Fruit fly (Drosophila melanogaster): Measurements from ENCODE around the gene CG31882.
A peak's percentile ranks its signal among the peaks of the same experiment; 100 is the strongest.

CG31882 gene

DNA sequence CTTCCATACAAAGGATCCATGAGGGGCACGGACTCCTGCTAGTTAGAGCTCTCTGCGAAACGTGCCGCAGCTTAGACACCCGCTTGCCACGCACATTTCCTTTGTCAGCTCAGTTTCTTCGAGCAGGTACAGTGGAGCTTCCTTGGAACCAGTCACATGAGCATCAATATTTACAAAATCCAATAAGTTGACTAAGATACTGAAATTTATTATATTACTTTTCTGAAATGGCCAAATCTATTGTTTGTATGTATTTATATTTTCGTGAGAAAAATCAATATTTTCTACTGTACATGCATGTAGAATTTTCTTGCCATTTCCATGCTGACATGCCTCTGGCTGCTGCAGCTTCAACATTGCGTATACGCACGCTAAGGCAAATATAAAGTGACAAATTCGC lies 37.9 kb upstream of the CG31882 start:
- no peak for TF ChIP-seq rgr (GFP tag; optimal IDR thresholded peaks at IDR 0.05)
- no peak for TF ChIP-seq sage (GFP tag; optimal IDR thresholded peaks at IDR 0.05)
- TF ChIP-seq GATAd (GFP tag; optimal IDR thresholded peaks at IDR 0.05): no peak
- no peak for TF ChIP-seq Vsx2 (GFP tag; optimal IDR thresholded peaks at IDR 0.05; ENCODE audit: partially characterized antibody)
- TF ChIP-seq Hnf4 (GFP tag; optimal IDR thresholded peaks at IDR 0.05): no peak
- no peak for TF ChIP-seq ey (GFP tag; optimal IDR thresholded peaks at IDR 0.05)

DNA sequence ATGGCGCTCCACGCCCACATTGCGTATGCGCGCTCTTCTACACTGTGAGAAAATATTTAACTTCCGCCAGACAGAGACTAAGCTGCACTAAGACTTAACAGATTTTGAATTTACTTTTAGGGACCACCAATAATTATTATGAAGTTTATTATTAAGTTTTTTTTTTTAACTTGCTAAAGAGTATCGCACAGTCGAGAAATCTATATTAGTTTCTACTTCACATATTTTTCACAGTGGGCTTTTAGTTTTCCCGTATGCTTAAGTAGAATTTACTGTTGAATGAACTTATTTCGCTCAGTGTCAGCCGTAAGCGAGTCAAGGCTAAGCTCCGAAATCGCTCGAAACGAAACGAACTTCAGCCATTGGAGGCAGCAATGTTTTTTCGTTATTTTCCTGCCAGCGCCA lies 35.4 kb upstream of the CG31882 start:
- TF ChIP-seq sv (GFP tag; optimal IDR thresholded peaks at IDR 0.05): peak; percentile 25
- TF ChIP-seq Hnf4 (GFP tag; optimal IDR thresholded peaks at IDR 0.05): no peak
- no peak for TF ChIP-seq CG32264 (GFP tag; optimal IDR thresholded peaks at IDR 0.05)
- TF ChIP-seq jim (GFP tag; optimal IDR thresholded peaks at IDR 0.05): no peak
- TF ChIP-seq CrebA (GFP tag; optimal IDR thresholded peaks at IDR 0.05; ENCODE audit: borderline replicate concordance): no peak
- no peak for TF ChIP-seq foxo (GFP tag; optimal IDR thresholded peaks at IDR 0.05)
- peak; percentile 14 for TF ChIP-seq HLH106 (tag; optimal IDR thresholded peaks at IDR 0.05)
- TF ChIP-seq psq (GFP tag; optimal IDR thresholded peaks at IDR 0.05): no peak

DNA sequence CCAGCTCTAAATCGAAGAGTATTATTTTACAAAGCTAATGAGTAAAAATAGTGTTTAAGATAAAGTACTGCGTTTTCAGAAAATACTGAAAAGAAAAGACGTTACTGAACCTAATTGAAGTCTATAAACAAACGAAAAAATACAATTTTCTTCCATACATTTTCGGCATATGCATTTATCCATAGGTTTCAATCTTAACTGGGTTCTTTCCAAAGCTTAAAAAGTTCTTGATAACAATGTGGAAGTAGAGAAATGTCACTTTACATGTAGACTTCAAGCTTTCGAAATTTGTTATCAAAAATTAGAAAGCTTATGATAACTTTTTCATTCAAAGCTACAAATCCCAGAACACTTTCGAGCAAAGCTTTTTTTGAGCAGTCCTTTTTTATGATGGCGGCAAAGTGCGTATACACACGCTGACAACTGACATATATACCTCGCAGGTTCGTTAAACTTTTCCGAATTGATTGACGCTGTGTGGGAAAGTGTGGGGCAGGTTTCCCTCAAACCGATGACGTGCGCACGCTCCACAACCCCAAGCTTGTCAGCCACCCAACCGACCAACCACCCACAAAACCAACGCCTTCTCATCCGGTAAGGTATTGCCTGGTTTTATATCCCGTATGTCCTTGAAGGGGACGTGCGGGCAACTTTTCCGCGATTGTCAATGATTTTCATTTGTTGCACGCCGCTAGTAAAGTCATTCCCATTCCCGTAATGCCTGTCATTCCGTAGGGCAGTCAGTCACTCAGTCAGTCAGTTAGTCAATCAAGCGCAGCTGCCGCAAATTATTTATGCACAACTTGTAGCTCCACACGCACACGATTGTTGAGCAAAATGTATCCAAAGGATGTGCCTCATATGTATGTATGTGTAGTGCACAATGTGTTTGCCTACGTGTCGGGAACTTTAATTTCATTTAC lies 32.4 kb upstream of the CG31882 start:
- TF ChIP-seq jim (GFP tag; optimal IDR thresholded peaks at IDR 0.05): no peak
- no peak for TF ChIP-seq dsf (GFP tag; optimal IDR thresholded peaks at IDR 0.05; ENCODE audit: borderline replicate concordance)
- no peak for TF ChIP-seq rgr (GFP tag; optimal IDR thresholded peaks at IDR 0.05)
- TF ChIP-seq Dfd (GFP tag; optimal IDR thresholded peaks at IDR 0.05): no peak

DNA sequence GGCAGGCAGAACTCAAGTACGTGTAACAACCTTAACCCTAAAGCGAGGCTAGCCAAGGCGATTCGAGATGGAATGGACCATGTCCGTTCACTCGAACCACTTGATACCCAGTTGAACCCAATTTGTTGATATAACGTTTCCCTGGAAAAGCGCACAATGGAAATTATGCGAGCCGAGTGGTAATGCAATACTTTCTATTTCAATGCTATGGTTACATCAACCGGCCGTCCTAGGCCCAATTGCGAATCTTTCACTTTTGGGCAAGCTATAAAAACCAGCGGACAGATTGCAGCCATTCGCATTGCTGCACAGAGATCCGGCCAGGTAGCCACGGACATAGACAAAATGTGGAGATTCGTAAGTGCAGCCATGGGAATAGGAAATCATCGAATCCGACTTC lies 31.2 kb upstream of the CG31882 start, which contains the start of gene CG33299:
Gene CG33299 (plus strand): TSS at position 301 of the 400 bp plus-strand sequence.
- no peak for TF ChIP-seq Hr78 (GFP tag; optimal IDR thresholded peaks at IDR 0.05)
- TF ChIP-seq Mio (GFP tag; optimal IDR thresholded peaks at IDR 0.05): no peak
- no peak for TF ChIP-seq Vsx2 (GFP tag; optimal IDR thresholded peaks at IDR 0.05; ENCODE audit: partially characterized antibody)
- TF ChIP-seq h (GFP tag; optimal IDR thresholded peaks at IDR 0.05): no peak
- TF ChIP-seq Rel (GFP tag; optimal IDR thresholded peaks at IDR 0.05): no peak
- no peak for TF ChIP-seq Rel (tag; optimal IDR thresholded peaks at IDR 0.05)
- TF ChIP-seq Hr83 (GFP tag; optimal IDR thresholded peaks at IDR 0.05; ENCODE audit: poor library complexity, severe bottlenecking): no peak
- TF ChIP-seq Dfd (GFP tag; optimal IDR thresholded peaks at IDR 0.05): no peak
- TF ChIP-seq dl (GFP tag; optimal IDR thresholded peaks at IDR 0.05; ENCODE audit: insufficient read depth in 1 of 2, partially characterized antibody in 2 of 2): no peak
- no peak for TF ChIP-seq OdsH (GFP tag; optimal IDR thresholded peaks at IDR 0.05)
- no peak for TF ChIP-seq fru (GFP tag; optimal IDR thresholded peaks at IDR 0.05)
- no peak for TF ChIP-seq rgr (GFP tag; optimal IDR thresholded peaks at IDR 0.05)
- TF ChIP-seq woc (GFP tag; optimal IDR thresholded peaks at IDR 0.05): no peak
- no peak for TF ChIP-seq ey (GFP tag; optimal IDR thresholded peaks at IDR 0.05)

DNA sequence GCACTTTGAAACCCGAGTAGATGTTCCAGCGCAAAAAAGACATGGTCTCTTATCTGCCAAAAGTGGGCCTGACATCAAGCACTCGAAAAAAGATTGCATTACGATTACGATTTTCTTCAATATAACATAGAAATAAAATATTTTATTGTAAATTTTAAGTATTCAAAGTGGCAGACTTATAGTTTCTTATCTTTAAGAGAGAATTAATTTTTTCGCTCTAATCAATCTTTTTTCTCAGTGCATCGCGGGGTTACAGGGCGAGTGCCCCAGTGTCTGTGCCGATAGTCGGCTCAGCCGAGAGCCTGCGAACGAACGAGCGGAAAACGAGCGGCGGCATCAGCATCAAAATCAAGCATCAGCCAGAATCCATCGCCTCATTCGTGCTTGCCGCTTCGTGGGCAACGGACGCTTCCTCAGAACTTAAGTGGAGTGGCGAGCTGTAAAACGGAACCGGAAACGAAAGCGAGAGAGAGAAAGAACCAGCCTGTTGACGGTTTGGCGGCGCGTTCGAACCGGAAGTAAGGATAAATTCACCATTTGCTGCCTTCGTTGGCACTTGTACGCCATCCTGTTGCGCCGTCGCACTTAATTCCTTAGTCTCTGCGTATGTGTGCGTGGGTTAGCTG lies 8.8 kb upstream of the CG31882 start, which contains the start of gene Apoltp:
Gene Apoltp (plus strand): TSS at position 369 of the 626 bp plus-strand sequence.
- TF ChIP-seq jim (GFP tag; optimal IDR thresholded peaks at IDR 0.05) (no peak), CG9705 (GFP tag; optimal IDR thresholded peaks at IDR 0.05) (no peak), OdsH (GFP tag; optimal IDR thresholded peaks at IDR 0.05) (peak; percentile 74), Hr83 (GFP tag; optimal IDR thresholded peaks at IDR 0.05; ENCODE audit: poor library complexity, severe bottlenecking) (no peak), h (GFP tag; optimal IDR thresholded peaks at IDR 0.05) (peak; percentile 85), N (GFP tag; optimal IDR thresholded peaks at IDR 0.05) (no peak), GATAd (GFP tag; optimal IDR thresholded peaks at IDR 0.05) (no peak), sage (GFP tag; optimal IDR thresholded peaks at IDR 0.05) (peak; percentile 66), CG32264 (GFP tag; optimal IDR thresholded peaks at IDR 0.05) (peak; percentile 2), Myc (optimal IDR thresholded peaks at IDR 0.05) (no peak), HLH106 (tag; optimal IDR thresholded peaks at IDR 0.05) (peak; percentile 68), sv (GFP tag; optimal IDR thresholded peaks at IDR 0.05) (peak; percentile 8), Hnf4 (GFP tag; optimal IDR thresholded peaks at IDR 0.05) (peak; percentile 54), tai (GFP tag; optimal IDR thresholded peaks at IDR 0.05) (no peak), fru (GFP tag; optimal IDR thresholded peaks at IDR 0.05) (peak; percentile 78), Sp1 (GFP tag; optimal IDR thresholded peaks at IDR 0.05) (peak; percentile 55), psq (GFP tag; optimal IDR thresholded peaks at IDR 0.05) (peak; percentile 75), usp (GFP tag; optimal IDR thresholded peaks at IDR 0.05) (no peak), ey (GFP tag; optimal IDR thresholded peaks at IDR 0.05) (peak; percentile 46), br (GFP tag; optimal IDR thresholded peaks at IDR 0.05) (peak; percentile 58), foxo (GFP tag; optimal IDR thresholded peaks at IDR 0.05) (peak in 1 of 2 experiments; percentile 85), dmrt93B (GFP tag; optimal IDR thresholded peaks at IDR 0.05) (peak; percentile 62), Dif (GFP tag; optimal IDR thresholded peaks at IDR 0.05; ENCODE audit: partially characterized antibody) (peak; percentile 13), pan (optimal IDR thresholded peaks at IDR 0.05) (no peak), brk (GFP tag; optimal IDR thresholded peaks at IDR 0.05) (peak; percentile 64), lola (GFP tag; optimal IDR thresholded peaks at IDR 0.05) (no peak), rgr (GFP tag; optimal IDR thresholded peaks at IDR 0.05) (peak; percentile 72), Rel (GFP tag; optimal IDR thresholded peaks at IDR 0.05) (peak; percentile 59), Rel (tag; optimal IDR thresholded peaks at IDR 0.05) (no peak), woc (GFP tag; optimal IDR thresholded peaks at IDR 0.05) (peak; percentile 54)

All from whole organism, wandering third instar larva.